Fruit fly (Drosophila melanogaster): ENCODE data around the gene eIF3i.

- TF ChIP-seq CG13204 (GFP tag; optimal IDR thresholded peaks at IDR 0.05) (no peak), Pif1A (GFP tag; optimal IDR thresholded peaks at IDR 0.05) (no peak), gl (tag; optimal IDR thresholded peaks at IDR 0.05) (no peak), D1 (tag; optimal IDR thresholded peaks at IDR 0.05) (no peak), CG32121 (GFP tag; IDR thresholded peaks at IDR 0.05) (no peak)
Observed at dm6 chr2L:4973731-4974415, 6.3 kb upstream of the eIF3i start, which contains the start of gene mRpL28.
